Worm (Caenorhabditis elegans): ENCODE measurements around the gene cutl-21.

DNA sequence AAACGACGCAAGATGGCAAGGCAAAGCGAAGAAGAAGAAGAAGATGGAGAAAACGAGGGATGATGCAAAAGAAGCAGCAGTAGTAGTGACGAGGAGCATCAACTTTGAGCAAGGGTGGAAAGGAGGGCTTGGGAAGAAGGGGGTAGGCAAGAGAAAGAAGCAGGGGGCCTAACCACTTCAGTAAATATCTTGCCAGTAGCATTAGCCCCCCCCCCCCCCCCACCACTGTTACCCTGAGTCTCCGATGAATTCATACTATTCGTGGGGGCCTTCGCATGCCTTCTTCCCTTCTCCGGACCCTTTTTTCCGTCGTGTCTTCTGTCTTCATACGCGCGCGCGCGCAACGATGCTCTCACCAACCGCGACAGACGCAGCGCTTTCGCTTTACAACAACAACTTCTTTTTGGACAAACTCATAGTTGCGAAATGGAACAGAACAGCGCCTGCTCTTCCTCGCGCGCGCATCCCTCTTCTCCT, 17.7 kb downstream of the cutl-21 start:
- TF ChIP-seq tbx-7 (tag; optimal IDR thresholded peaks at IDR 0.05) = no peak
- TF ChIP-seq mec-3 (tag; optimal IDR thresholded peaks at IDR 0.05; ENCODE audit: borderline replicate concordance) = no peak
- TF ChIP-seq C08G9.2 (tag; optimal IDR thresholded peaks at IDR 0.05) = no peak
- TF ChIP-seq hlh-13 (GFP tag; optimal IDR thresholded peaks at IDR 0.05) = no peak
- no peak for TF ChIP-seq unc-3 (GFP tag; conservative IDR thresholded peaks at IDR 0.05)
- no peak for TF ChIP-seq unc-3 (tag; optimal IDR thresholded peaks at IDR 0.05)
- no peak for TF ChIP-seq pag-3 (tag; optimal IDR thresholded peaks at IDR 0.05; ENCODE audit: borderline replicate concordance)
- no peak for TF ChIP-seq pat-9 (tag; optimal IDR thresholded peaks at IDR 0.05)
- no peak for TF ChIP-seq fkh-10 (GFP tag; optimal IDR thresholded peaks at IDR 0.05)
- TF ChIP-seq ceh-31 (tag; optimal IDR thresholded peaks at IDR 0.05) = peak; percentile 55
- peak; percentile 43 for TF ChIP-seq sdc-2 (tag; optimal IDR thresholded peaks at IDR 0.05)
- TF ChIP-seq gmeb-2 (tag; optimal IDR thresholded peaks at IDR 0.05) = no peak
